Worm (Caenorhabditis elegans) whole organism, L3 larva: ENCODE results near the gene fubl-1.

ENCODE experiments used
- ZK546.5 ChIP-seq: sonication (generic microtip); optimal IDR thresholded peaks from 2 replicates; lab custom pipeline; 2017; ENCODE audit warnings: missing biosample characterization, missing genetic modification characterization
- ama-1 ChIP-seq: fragments of 150-350 bp; optimal IDR thresholded peaks from 2 replicates; lab custom pipeline; 2018
- ceh-28 ChIP-seq: fragments of 150-350 bp; optimal IDR thresholded peaks from 2 replicates; lab custom pipeline; 2014; ENCODE audit warnings: missing biosample characterization, missing genetic modification reagents, missing genetic modification characterization
- daf-12 ChIP-seq: fragments of 150-350 bp; optimal IDR thresholded peaks from 2 replicates; lab custom pipeline; 2014; ENCODE audit warnings: missing biosample characterization, missing genetic modification reagents, missing genetic modification characterization
- egl-27 ChIP-seq: sonication (generic microtip); optimal IDR thresholded peaks from 4 replicates; lab custom pipeline; 2017; ENCODE audit warnings: missing biosample characterization, missing genetic modification reagents, missing genetic modification characterization
- elt-1 ChIP-seq: fragments of 150-350 bp; optimal IDR thresholded peaks from 2 replicates; lab custom pipeline; 2014; ENCODE audit warnings: missing biosample characterization, missing genetic modification characterization
- fkh-2 ChIP-seq: fragments of 150-350 bp; optimal IDR thresholded peaks from 2 replicates; lab custom pipeline; 2014; ENCODE audit warnings: missing biosample characterization, missing genetic modification reagents, missing genetic modification characterization
- jun-1 ChIP-seq: fragments of 150-350 bp; optimal IDR thresholded peaks from 2 replicates; lab custom pipeline; 2014; ENCODE audit warnings: missing biosample characterization, missing genetic modification reagents, missing genetic modification characterization
- nhr-11 ChIP-seq: fragments of 150-350 bp; optimal IDR thresholded peaks from 2 replicates; lab custom pipeline; 2014; ENCODE audit warnings: missing biosample characterization, missing genetic modification characterization
- nhr-23 ChIP-seq: fragments of 150-350 bp; optimal IDR thresholded peaks from 2 replicates; lab custom pipeline; 2014; ENCODE audit warnings: missing biosample characterization, missing genetic modification reagents, missing genetic modification characterization
- nhr-237 ChIP-seq: fragments of 150-350 bp; optimal IDR thresholded peaks from 2 replicates; lab custom pipeline; 2014; ENCODE audit warnings: missing biosample characterization, missing genetic modification characterization
- skn-1 ChIP-seq: fragments of 150-350 bp; optimal IDR thresholded peaks from 2 replicates; lab custom pipeline; 2014; ENCODE audit warnings: missing biosample characterization, missing genetic modification characterization
- zag-1 ChIP-seq: fragments of 150-350 bp; optimal IDR thresholded peaks from 2 replicates; lab custom pipeline; 2014; ENCODE audit warnings: missing biosample characterization, missing genetic modification characterization

DNA sequence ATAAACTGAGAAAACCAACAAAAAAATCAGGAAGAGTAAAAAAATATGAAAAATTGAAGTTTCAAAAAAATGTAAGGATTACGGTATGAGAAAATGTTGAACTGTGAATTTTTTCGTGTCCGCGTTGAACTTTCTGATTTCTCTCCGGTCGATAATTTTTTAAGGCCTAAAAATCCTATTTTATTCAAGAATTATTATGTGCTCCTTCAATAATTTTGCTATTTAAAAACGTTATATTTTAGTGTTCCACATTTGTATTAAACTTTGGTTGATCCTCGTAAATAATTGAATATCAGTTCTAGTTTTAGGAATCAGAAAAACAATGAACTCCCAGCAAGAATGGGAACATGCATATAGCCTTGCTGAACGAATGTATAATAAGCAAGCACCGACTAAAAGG is 26.0 kb downstream of the fubl-1 start, which contains the start of gene hpo-40:
- TF ChIP-seq egl-27 (tag; lab: Kevin White, UChicago) (no peak), nhr-237 (tag; lab: Kevin White, UChicago) (no peak), zag-1 (tag; lab: Kevin White, UChicago) (no peak), elt-1 (tag; lab: Kevin White, UChicago) (no peak), ama-1 (lab: Kevin White, UChicago) (no peak), ZK546.5 (tag; lab: Kevin White, UChicago) (no peak), skn-1 (tag; lab: Kevin White, UChicago) (no peak), nhr-23 (tag; lab: Kevin White, UChicago) (no peak), fkh-2 (no peak), jun-1 (tag; lab: Kevin White, UChicago) (no peak), daf-12 (tag; lab: Kevin White, UChicago) (no peak), nhr-11 (tag; lab: Kevin White, UChicago) (no peak), ceh-28 (tag; lab: Kevin White, UChicago) (no peak)
